Worm (Caenorhabditis elegans) whole organism, late embryonic: ENCODE results near the gene hlh-12.

Source experiments
- ahr-1 ChIP-seq: sonication (generic microtip); optimal IDR thresholded peaks from 2 replicates; lab custom pipeline; 2016; ENCODE audit warnings: missing genetic modification characterization, missing compliant biosample characterization
- fax-1 ChIP-seq: sonication (generic microtip); optimal IDR thresholded peaks from 2 replicates; lab custom pipeline; 2016; ENCODE audit warnings: missing genotype, missing genetic modification characterization, missing compliant biosample characterization
- hlh-30 ChIP-seq: sonication (generic microtip); optimal IDR thresholded peaks from 2 replicates; lab custom pipeline; 2017; ENCODE audit warnings: antibody characterized with exemption, missing genetic modification characterization, missing compliant biosample characterization; ENCODE audit not compliant: insufficient read depth
- lin-11 ChIP-seq: fragments of 200-800 bp; sonication (Bioruptor generic); optimal IDR thresholded peaks from 2 replicates; lab custom pipeline; 2018; ENCODE audit warnings: mild to moderate bottlenecking, missing genetic modification characterization, missing compliant biosample characterization
- pag-3 ChIP-seq: sonication (generic microtip); optimal IDR thresholded peaks from 2 replicates; lab custom pipeline; 2016; ENCODE audit warnings: missing compliant biosample characterization, missing genetic modification characterization, borderline replicate concordance
- pha-4 ChIP-seq: fragments of 150-350 bp; optimal IDR thresholded peaks from 2 replicates; lab custom pipeline; 2018; ENCODE audit warnings: missing biosample characterization, missing genetic modification reagents, missing genetic modification characterization

DNA sequence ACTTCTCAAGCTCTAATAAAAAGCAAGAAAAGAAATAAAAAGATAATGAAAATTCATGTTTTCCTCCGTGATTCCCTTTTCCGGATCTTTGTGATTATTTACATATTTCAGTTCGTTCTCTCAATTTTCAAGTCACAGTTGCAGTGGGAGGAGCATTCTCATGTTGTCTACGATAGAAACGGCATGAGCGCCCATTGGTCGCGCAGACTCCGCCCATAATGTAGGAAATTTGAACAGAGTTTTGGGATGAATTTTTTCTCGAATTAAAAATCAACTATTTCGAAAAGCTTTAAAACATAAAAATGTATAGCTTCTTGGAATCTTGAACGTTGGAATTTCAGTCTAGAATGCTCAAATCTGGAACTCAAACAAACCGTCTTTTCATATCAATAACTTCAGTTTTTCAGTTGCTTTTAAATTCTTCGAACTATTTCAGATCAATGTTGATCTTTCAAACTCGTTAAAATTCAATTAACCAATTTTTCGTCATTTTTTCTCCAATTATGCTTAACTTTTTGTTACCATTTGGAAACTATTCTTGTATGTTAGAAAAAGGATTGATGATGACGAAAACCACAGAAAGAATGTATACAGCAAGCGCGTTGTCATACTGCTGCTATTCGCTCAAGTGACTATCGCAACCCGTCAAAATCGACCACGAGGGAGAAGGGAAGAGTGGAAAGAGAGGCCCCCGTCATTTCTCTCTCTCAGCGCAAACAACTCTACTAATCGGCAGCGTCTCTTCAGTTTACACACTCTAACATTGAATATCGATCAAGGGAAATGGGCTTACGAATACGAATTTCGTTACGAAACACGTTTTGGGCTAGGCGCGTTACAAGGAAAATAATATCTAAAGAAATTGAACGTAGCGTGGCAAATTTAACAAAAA is 47.4 kb downstream of the hlh-12 start:
- TF ChIP-seq hlh-30 (tag; lab: Kevin White, UChicago), result peak; percentile 82
- TF ChIP-seq pag-3 (tag; lab: Kevin White, UChicago), result no peak
- TF ChIP-seq pha-4 (tag; lab: Kevin White, UChicago), result no peak
- no peak for TF ChIP-seq fax-1 (tag; lab: Kevin White, UChicago)
- no peak for TF ChIP-seq lin-11 (tag; lab: Kevin White, UChicago)
- no peak for TF ChIP-seq ahr-1
